Worm (Caenorhabditis elegans): ENCODE data around the gene pqn-63.

ce11 chrV:9615725-9616124 lies at the start of gene pqn-63:
- TF ChIP-seq klf-2 (GFP tag; conservative IDR thresholded peaks at IDR 0.05) (no peak), med-1 (GFP tag; optimal IDR thresholded peaks at IDR 0.05; ENCODE audit: insufficient read depth) (no peak), T22C8.4 (GFP tag; IDR thresholded peaks at IDR 0.05) (no peak), ztf-29 (GFP tag; IDR thresholded peaks at IDR 0.05) (no peak), flt-1 (GFP tag; IDR thresholded peaks at IDR 0.05) (no peak), ztf-23 (GFP tag; IDR thresholded peaks at IDR 0.05) (no peak), tab-1 (GFP tag; IDR thresholded peaks at IDR 0.05) (no peak), ref-1 (GFP tag; conservative IDR thresholded peaks at IDR 0.05) (no peak)

All from whole organism, midembryonic.